Fruit fly (Drosophila melanogaster) S2 (cell line): ENCODE measurements around the gene CG15544.
A peak's percentile ranks its signal among the peaks of the same experiment; 100 is the strongest.

ENCODE experiments used
- CG8478 ChIP-seq: fragments of >200 bp; optimal IDR thresholded peaks from 2 replicates; lab custom pipeline; 2018
- CTCF ChIP-seq, 2 experiments: fragments of >200 bp; optimal IDR thresholded peaks; 2 replicates each; lab custom pipeline; 2018

The CG15544 gene

dm6 chr3R:30827544-30827943, at the start of gene CG15544:
TSS of gene CG15544 (plus strand) at chr3R:30827819.
- TF ChIP-seq CTCF (optimal IDR thresholded peaks at IDR 0.05; lab: Kevin White, UChicago) (no peak), CG8478 (lab: Kevin White, UChicago) (no peak)

dm6 chr3R:30779257-30779656, 48.4 kb upstream of the CG15544 start:
- TF ChIP-seq CG8478 (lab: Kevin White, UChicago) (no peak), CTCF (optimal IDR thresholded peaks at IDR 0.05; lab: Kevin White, UChicago) (no peak)

- no peak for TF ChIP-seq CG8478 (lab: Kevin White, UChicago)
- no peak for TF ChIP-seq CTCF (optimal IDR thresholded peaks at IDR 0.05; lab: Kevin White, UChicago)
These were observed 47.2 kb upstream of the CG15544 start for dm6 chr3R:30780451-30780850.

- TF ChIP-seq CG8478 (lab: Kevin White, UChicago): no peak
- TF ChIP-seq CTCF (optimal IDR thresholded peaks at IDR 0.05; lab: Kevin White, UChicago): no peak
These were observed 46.5 kb upstream of the CG15544 start for dm6 chr3R:30781116-30781515.

DNA sequence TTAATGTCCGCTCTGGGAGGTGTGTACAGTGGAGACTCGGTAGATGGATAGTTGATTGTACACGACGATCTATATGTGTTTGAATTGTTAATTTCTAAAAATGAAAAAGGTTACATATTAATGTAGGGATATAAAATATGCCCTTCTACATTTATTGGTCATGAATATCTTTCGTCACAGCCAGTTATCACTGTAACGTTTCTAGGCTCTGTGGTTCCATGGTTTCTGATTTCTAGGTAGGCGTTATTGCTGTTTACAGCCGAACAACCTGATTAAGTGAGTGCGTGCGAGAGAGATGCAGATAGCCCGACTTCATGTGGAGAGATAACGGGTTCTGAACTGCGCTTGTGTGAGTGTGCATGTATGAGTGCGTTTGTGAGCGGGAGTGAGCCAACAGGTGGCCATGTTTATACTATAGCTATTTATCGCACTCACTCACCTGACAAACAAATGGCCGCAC, 45.9 kb upstream of the CG15544 start:
- TF ChIP-seq CG8478 (lab: Kevin White, UChicago) (no peak), CTCF (optimal IDR thresholded peaks at IDR 0.05; lab: Kevin White, UChicago) (no peak)

DNA sequence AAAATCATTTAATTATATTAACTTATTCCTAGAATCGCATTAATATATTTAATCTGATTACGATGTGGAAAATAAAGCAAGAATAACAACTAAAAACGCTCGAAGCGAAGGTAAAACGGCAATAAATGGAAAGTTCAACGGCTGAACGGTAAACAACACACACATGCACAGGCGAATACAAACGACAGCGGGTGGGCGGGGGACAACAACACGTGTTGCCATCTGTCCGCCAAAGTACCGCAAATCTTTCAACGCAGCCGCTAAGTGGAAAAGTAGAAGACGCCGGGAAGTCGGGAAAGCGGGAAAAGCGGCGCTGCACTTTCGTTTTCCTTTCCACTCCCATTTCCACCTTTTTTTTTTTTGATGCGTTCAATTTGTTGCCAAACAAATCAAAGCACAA, 45.1 kb upstream of the CG15544 start:
- TF ChIP-seq CTCF (optimal IDR thresholded peaks at IDR 0.05; lab: Kevin White, UChicago): no peak
- TF ChIP-seq CG8478 (lab: Kevin White, UChicago): no peak

DNA sequence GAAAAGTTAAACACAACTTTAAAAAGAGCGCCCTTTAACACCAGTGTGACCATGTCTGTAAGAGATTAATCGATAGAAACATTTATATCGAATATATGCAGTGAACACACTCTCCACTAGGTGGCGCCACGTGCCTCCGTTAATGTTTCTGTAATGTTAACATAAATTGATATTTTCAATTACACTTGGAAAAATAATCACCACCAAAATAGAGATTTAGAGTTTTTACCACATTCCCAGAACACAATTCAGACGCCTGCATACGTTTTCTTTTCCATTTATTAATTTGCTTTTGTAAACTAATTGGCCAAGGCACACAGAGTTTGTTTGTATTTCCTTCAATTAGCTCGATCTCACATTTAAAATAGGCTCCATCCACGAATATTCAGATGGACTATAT, 38.3 kb upstream of the CG15544 start:
- TF ChIP-seq CG8478 (lab: Kevin White, UChicago): no peak
- TF ChIP-seq CTCF (optimal IDR thresholded peaks at IDR 0.05; lab: Kevin White, UChicago): peak; percentile 93 to 97

- TF ChIP-seq CTCF (optimal IDR thresholded peaks at IDR 0.05; lab: Kevin White, UChicago) (no peak), CG8478 (lab: Kevin White, UChicago) (no peak)
These were observed 34.7 kb upstream of the CG15544 start for dm6 chr3R:30792959-30793358.

dm6 chr3R:30794564-30795313, 32.9 kb upstream of the CG15544 start:
- TF ChIP-seq CG8478 (lab: Kevin White, UChicago): no peak
- no peak for TF ChIP-seq CTCF (optimal IDR thresholded peaks at IDR 0.05; lab: Kevin White, UChicago)

dm6 chr3R:30796715-30797114, 30.9 kb upstream of the CG15544 start:
- no peak for TF ChIP-seq CG8478 (lab: Kevin White, UChicago)
- TF ChIP-seq CTCF (optimal IDR thresholded peaks at IDR 0.05; lab: Kevin White, UChicago): no peak

DNA sequence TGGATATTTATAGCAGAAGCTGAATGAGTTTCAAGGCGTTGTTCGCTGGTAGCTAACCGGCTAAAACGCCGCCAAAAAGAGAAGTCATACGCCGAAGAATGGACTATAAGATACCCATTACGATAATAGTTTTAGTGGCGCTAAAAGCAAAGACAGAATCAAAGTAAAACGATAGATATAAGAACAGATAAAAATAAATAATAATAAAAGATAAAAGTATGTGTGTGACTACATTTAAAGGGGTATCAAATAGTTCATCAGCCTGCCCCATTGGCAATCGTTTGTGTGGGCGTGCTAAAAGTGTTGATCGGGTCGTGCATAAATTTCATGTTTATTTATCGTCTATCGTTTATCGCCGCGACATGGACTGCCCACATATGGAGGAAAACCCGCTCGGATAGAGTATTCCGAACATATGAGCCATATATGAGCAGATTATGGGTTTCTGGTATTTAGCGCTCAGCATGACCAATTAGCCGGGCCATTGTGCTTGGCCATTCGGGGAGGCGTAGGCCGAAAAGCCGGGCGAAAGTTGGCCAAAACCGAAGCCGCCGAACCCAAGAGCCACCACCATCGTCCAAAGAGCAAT, 30.2 kb upstream of the CG15544 start:
- no peak for TF ChIP-seq CG8478 (lab: Kevin White, UChicago)
- TF ChIP-seq CTCF (optimal IDR thresholded peaks at IDR 0.05; lab: Kevin White, UChicago): no peak

DNA sequence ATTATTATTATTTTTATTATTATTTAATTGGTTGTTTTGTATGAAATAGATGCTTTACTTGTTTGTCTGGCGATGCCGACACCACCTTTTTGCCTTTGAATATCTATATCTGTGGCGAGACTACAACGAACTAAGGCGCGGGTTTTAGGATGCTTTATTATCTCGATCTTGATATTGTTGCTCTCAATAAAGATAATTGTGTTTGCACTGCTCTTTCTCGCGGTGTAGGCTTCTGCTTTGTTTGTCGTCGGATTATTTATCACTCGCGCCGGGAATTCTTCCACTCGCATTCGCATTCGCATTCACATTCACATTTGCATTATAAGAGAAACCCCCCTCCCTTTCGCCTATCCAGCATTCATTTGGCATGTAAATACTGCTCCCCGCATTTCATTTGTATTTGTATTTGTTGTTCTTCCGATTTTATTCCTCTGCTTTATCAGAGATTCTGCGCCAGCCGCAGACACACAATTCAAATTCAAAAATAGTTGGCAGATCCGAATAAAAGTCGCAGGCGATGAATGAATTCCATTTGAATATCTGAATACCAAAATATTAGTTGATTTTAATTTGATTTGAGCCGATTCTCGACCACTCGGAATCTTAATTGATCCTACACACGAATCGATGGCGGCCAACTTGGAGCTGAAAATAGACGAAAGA, 27.2 kb upstream of the CG15544 start:
- peak; percentile 77 for TF ChIP-seq CG8478 (lab: Kevin White, UChicago)
- no peak for TF ChIP-seq CTCF (optimal IDR thresholded peaks at IDR 0.05; lab: Kevin White, UChicago)

DNA sequence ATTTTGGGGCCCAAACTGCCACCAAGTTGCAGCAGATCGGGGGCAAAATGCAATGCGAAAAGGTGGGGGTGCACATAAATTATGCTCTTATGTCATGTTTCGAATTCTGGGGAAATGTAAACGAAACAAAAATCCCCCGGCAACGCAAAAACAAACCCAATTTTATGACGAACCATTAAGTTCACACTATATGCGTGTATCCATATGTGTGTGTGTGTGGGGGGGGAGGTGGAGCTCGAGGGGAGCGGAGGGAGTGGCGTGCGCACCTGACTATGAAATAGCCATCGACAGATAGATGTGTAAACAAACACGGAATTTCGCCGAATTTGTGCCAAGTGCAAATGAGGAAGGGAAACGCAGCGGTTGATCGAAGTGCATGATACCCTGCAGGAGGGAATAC, 26.2 kb upstream of the CG15544 start:
- TF ChIP-seq CG8478 (lab: Kevin White, UChicago) (no peak), CTCF (optimal IDR thresholded peaks at IDR 0.05; lab: Kevin White, UChicago) (no peak)

- no peak for TF ChIP-seq CG8478 (lab: Kevin White, UChicago)
- TF ChIP-seq CTCF (optimal IDR thresholded peaks at IDR 0.05; lab: Kevin White, UChicago): no peak
These were observed 25.4 kb upstream of the CG15544 start for dm6 chr3R:30802115-30802682.

DNA sequence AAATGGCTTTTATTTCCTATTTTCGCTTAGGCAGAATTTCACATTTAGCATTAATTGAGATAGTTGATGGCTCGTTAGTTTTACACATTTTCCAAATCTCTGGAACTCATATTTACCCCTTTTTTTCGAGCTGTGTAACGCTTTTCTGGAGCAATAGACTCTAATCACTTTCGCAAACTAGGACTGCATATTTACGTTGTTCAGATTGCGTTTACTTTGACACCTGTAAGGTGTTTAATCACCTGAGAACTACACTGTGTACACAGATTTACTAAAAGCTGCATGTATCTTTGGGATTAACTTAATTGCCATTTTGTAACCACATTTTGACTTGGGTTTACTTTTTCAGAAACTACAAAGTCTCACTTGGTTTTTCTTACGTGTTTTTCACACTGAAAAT, 24.8 kb upstream of the CG15544 start:
- TF ChIP-seq CG8478 (lab: Kevin White, UChicago) (no peak), CTCF (optimal IDR thresholded peaks at IDR 0.05; lab: Kevin White, UChicago) (no peak)
